Worm (Caenorhabditis elegans) whole organism, early embryonic: ENCODE measurements around the gene srh-142.

Source experiments
- B0310.2 ChIP-seq: sonication (generic microtip); optimal IDR thresholded peaks from 2 replicates; lab custom pipeline; 2016; ENCODE audit warnings: mild to moderate bottlenecking, missing genetic modification characterization, missing compliant biosample characterization
- F13C5.2 ChIP-seq: sonication (generic microtip); optimal IDR thresholded peaks from 2 replicates; lab custom pipeline; 2017; ENCODE audit warnings: mild to moderate bottlenecking, missing genetic modification characterization, inconsistent platforms, missing compliant biosample characterization
- aly-1 ChIP-seq: sonication (generic microtip); optimal IDR thresholded peaks from 2 replicates; lab custom pipeline; 2016; ENCODE audit warnings: missing genetic modification characterization, missing compliant biosample characterization
- ama-1 ChIP-seq: fragments of 150-350 bp; optimal IDR thresholded peaks from 2 replicates; lab custom pipeline; 2014
- ceh-13 ChIP-seq: fragments of 200-800 bp; sonication (Bioruptor generic); optimal IDR thresholded peaks from 2 replicates; lab custom pipeline; 2018; ENCODE audit warnings: mild to moderate bottlenecking, missing genetic modification characterization, missing compliant biosample characterization
- ceh-36 ChIP-seq: sonication (generic microtip); optimal IDR thresholded peaks from 2 replicates; lab custom pipeline; 2016; ENCODE audit warnings: missing genetic modification characterization, inconsistent platforms, missing compliant biosample characterization
- ets-7 ChIP-seq: sonication (generic microtip); optimal IDR thresholded peaks from 2 replicates; lab custom pipeline; 2016; ENCODE audit warnings: missing genotype, missing genetic modification characterization, missing compliant biosample characterization
- flt-1 ChIP-seq: fragments of 200-800 bp; sonication (Bioruptor generic); IDR thresholded peaks from 2 replicates; pipeline ENCODE4 v1.3.6; 2022; ENCODE audit warnings: missing genetic modification characterization, missing compliant biosample characterization
- hmbx-1 ChIP-seq: sonication (generic microtip); optimal IDR thresholded peaks from 2 replicates; lab custom pipeline; 2016; ENCODE audit warnings: mild to moderate bottlenecking, missing genetic modification characterization, missing compliant biosample characterization
- hmg-4 ChIP-seq: fragments of 200-800 bp; sonication (Bioruptor generic); optimal IDR thresholded peaks from 2 replicates; lab custom pipeline; 2018; ENCODE audit warnings: mild to moderate bottlenecking, missing genetic modification characterization, missing compliant biosample characterization
- hnd-1 ChIP-seq: sonication (generic microtip); optimal IDR thresholded peaks from 2 replicates; lab custom pipeline; 2016; ENCODE audit warnings: missing genetic modification characterization, missing compliant biosample characterization
- pes-1 ChIP-seq: fragments of 200-800 bp; sonication (Bioruptor generic); IDR thresholded peaks from 2 replicates; pipeline ENCODE4 v1.3.6; 2022; ENCODE audit warnings: missing genetic modification reagents, missing genetic modification characterization, missing compliant biosample characterization
- scrt-1 ChIP-seq: fragments of 200-800 bp; sonication (Bioruptor generic); IDR thresholded peaks from 2 replicates; pipeline ENCODE4 v1.3.6; 2022; ENCODE audit warnings: missing genetic modification characterization, missing compliant biosample characterization
- sea-1 ChIP-seq: fragments of 200-800 bp; sonication (Bioruptor generic); conservative IDR thresholded peaks from 2 replicates; pipeline ENCODE4 v1.3.6; 2022; ENCODE audit warnings: missing genetic modification characterization, missing compliant biosample characterization
- tbx-11 ChIP-seq: fragments of 200-800 bp; sonication (Bioruptor generic); IDR thresholded peaks from 2 replicates; pipeline ENCODE4 v1.3.6; 2022; ENCODE audit warnings: missing genetic modification characterization, missing compliant biosample characterization
- tbx-37 ChIP-seq: fragments of 200-800 bp; sonication (Bioruptor generic); conservative IDR thresholded peaks from 2 replicates; pipeline ENCODE4 v1.3.6; 2022; ENCODE audit warnings: missing genetic modification reagents, missing genetic modification characterization, missing compliant biosample characterization
- tra-4 ChIP-seq: sonication (generic microtip); optimal IDR thresholded peaks from 2 replicates; lab custom pipeline; 2017; ENCODE audit warnings: missing genetic modification characterization, missing compliant biosample characterization

The srh-142 gene

DNA sequence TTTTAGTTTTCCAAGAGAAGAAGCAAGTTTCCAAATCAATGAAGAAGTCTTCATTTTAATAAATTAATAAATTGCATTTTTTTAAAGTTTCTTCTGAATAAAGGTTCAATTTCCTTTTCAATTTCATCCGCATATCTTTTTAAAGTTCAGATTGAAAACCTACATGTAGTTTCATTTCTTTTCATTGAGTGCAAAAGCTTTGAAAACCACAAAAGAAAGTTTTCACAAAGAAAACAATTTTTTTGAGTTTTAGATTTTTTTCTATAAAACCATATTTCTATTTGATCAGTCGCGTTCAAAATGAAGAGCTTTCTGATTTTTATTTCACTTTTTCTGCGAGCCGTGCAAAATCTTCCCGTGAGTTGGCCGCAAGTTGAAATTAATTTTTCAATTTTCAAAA is 15.1 kb downstream of the srh-142 start, which contains the start of gene T08G3.6:
Gene T08G3.6 (plus strand): TSS at position 301 of the 400 bp plus-strand sequence.
- TF ChIP-seq sea-1 (GFP tag; lab: Robert Waterston, UW) (no peak), hmg-4 (GFP tag; lab: Kevin White, UChicago) (no peak), ama-1 (lab: Kevin White, UChicago) (no peak), ceh-13 (GFP tag; lab: Kevin White, UChicago) (no peak), tbx-11 (GFP tag; lab: Robert Waterston, UW) (no peak), hmbx-1 (tag; lab: Kevin White, UChicago) (no peak)

DNA sequence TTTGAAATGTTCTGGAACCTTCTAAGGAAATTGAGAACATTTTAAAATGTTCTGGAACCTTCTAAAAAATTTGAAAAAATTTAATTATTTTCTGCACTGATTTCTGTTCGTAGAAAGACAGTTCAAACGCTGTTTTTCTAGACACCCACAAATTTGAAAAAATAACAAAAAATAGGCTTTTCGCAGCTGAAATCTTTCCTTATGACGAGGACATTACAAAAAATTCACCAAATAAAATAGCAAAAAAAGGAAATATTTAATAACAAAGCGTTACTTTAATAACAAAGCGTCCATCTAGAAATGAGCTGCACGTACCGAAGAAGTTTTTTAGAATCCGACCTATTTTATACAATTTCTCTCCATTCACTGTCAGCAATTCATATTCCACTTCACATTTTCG is 17.1 kb downstream of the srh-142 start, which contains the start of gene srh-141:
Gene srh-141 (plus strand): TSS at position 301 of the 400 bp plus-strand sequence.
- TF ChIP-seq ceh-36 = no peak
- no peak for TF ChIP-seq F13C5.2 (tag; lab: Kevin White, UChicago)
- no peak for TF ChIP-seq pes-1 (GFP tag; lab: Robert Waterston, UW)
- TF ChIP-seq scrt-1 (GFP tag; lab: Robert Waterston, UW) = no peak
- no peak for TF ChIP-seq flt-1 (GFP tag; lab: Robert Waterston, UW)
- TF ChIP-seq sea-1 (GFP tag; lab: Robert Waterston, UW) = no peak
- TF ChIP-seq hnd-1 (tag; lab: Kevin White, UChicago) = no peak
- no peak for TF ChIP-seq tbx-11 (GFP tag; lab: Robert Waterston, UW)

DNA sequence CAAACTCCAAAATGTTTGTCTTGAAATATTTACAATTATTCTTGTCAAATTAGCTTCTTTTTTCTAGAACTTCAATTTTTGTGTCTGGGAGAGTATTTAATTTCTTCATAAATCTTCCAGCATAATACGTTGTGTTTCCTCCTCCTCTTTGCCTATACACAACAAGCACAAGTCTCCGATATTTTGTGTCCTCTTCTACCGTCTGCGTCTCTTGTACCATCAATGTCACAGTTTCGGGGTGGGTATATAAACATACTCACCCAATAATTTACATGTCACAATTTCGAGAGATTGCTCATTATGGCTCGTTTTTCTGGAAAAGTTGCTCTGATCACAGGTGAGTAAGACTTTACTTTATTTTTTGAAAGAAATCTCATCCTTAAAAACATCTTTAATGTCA is 23.2 kb downstream of the srh-142 start, which contains the start of gene F26D2.15:
Gene F26D2.15 (plus strand): TSS at position 301 of the 400 bp plus-strand sequence.
- TF ChIP-seq ama-1 (lab: Kevin White, UChicago) (no peak), F13C5.2 (tag; lab: Kevin White, UChicago) (no peak), flt-1 (GFP tag; lab: Robert Waterston, UW) (no peak)

DNA sequence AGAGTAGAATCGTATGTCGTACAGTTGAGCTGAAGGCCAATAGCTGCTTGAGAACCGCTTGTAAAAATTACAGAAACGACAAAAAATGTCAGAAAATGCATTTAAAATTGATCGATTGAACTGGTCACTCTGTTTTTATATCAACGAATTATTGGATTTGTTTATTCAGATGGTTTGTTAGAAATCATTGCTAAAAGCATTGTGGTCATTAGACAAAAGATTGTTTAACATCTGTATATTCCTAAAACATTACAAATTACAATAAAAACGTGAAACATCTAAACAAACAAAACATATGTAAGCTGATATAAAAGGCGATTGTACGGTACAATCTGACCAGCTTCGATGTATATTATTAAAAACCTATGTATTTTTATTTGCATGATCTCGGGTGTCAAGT is 25.3 kb downstream of the srh-142 start, which contains the start of the genes F26D2.13 and F26D2.14:
Gene F26D2.13 (minus strand): TSS at position 101 of the 400 bp plus-strand sequence.
Gene F26D2.14 (plus strand): TSS at position 346 of the 400 bp plus-strand sequence.
- no peak for TF ChIP-seq pes-1 (GFP tag; lab: Robert Waterston, UW)
- TF ChIP-seq hmbx-1 (tag; lab: Kevin White, UChicago) = no peak
- no peak for TF ChIP-seq F13C5.2 (tag; lab: Kevin White, UChicago)
- TF ChIP-seq tra-4 (tag; lab: Kevin White, UChicago) = no peak

DNA sequence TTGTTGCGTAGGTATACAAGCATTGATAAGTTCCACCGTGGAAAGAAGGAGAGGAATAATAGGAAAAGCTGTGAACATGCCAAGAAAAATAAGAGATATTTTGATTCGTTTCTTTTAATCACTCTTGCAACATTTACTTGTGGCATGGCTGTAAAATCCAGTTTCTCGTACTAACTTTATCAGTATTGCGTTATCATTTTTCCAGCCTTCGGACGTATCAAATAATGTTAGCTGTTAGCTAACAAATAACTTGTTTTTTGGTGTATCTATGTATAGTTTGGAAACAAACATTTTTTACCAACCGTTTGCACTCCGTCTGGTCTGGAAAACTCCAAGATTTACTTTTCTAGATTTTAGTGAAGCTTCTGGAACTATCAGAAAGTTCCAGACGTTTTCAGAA is 27.3 kb downstream of the srh-142 start, which contains the start of gene clec-234:
Gene clec-234 (minus strand): TSS at position 101 of the 400 bp plus-strand sequence.
- TF ChIP-seq flt-1 (GFP tag; lab: Robert Waterston, UW) = no peak
- no peak for TF ChIP-seq ceh-13 (GFP tag; lab: Kevin White, UChicago)
- TF ChIP-seq aly-1 (tag; lab: Kevin White, UChicago) = no peak
- no peak for TF ChIP-seq pes-1 (GFP tag; lab: Robert Waterston, UW)
- no peak for TF ChIP-seq tbx-11 (GFP tag; lab: Robert Waterston, UW)
- TF ChIP-seq hmbx-1 (tag; lab: Kevin White, UChicago) = no peak
- no peak for TF ChIP-seq scrt-1 (GFP tag; lab: Robert Waterston, UW)
- TF ChIP-seq tra-4 (tag; lab: Kevin White, UChicago) = no peak
- no peak for TF ChIP-seq F13C5.2 (tag; lab: Kevin White, UChicago)
- TF ChIP-seq B0310.2 = no peak
- TF ChIP-seq ama-1 (lab: Kevin White, UChicago) = no peak
- TF ChIP-seq hmg-4 (GFP tag; lab: Kevin White, UChicago) = no peak
- TF ChIP-seq sea-1 (GFP tag; lab: Robert Waterston, UW) = no peak
- no peak for TF ChIP-seq tbx-37 (GFP tag; lab: Robert Waterston, UW)
- TF ChIP-seq ceh-36 = no peak
- TF ChIP-seq ets-7 (tag; lab: Kevin White, UChicago) = no peak
- no peak for TF ChIP-seq hnd-1 (tag; lab: Kevin White, UChicago)

DNA sequence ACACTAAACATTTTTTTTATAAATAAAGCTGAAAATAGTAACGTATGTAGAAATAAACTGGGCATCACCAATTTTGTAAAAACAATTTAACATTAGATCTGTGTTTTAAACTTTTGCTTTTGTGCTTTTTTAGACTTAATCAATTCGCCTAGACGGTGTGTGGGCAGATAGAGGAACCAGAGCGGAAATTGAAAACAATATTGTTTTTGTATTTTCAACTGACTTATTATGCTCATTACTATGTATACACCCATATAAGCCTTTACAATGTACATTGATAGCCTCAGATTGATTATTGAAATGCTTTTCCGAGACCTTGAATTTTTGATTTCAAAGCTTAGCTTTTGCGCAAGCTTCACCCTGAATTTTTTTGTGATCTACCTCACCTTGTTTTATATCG is 30.8 kb downstream of the srh-142 start, which contains the start of gene str-73:
Gene str-73 (plus strand): TSS at position 301 of the 400 bp plus-strand sequence.
- TF ChIP-seq F13C5.2 (tag; lab: Kevin White, UChicago) = no peak
- TF ChIP-seq ceh-13 (GFP tag; lab: Kevin White, UChicago) = no peak
- no peak for TF ChIP-seq ama-1 (lab: Kevin White, UChicago)
- TF ChIP-seq ceh-36 = no peak
- TF ChIP-seq hnd-1 (tag; lab: Kevin White, UChicago) = no peak
- TF ChIP-seq hmbx-1 (tag; lab: Kevin White, UChicago) = no peak
- no peak for TF ChIP-seq B0310.2
- TF ChIP-seq sea-1 (GFP tag; lab: Robert Waterston, UW) = no peak
- no peak for TF ChIP-seq tbx-11 (GFP tag; lab: Robert Waterston, UW)
- no peak for TF ChIP-seq scrt-1 (GFP tag; lab: Robert Waterston, UW)
- no peak for TF ChIP-seq pes-1 (GFP tag; lab: Robert Waterston, UW)
- no peak for TF ChIP-seq tra-4 (tag; lab: Kevin White, UChicago)
- no peak for TF ChIP-seq aly-1 (tag; lab: Kevin White, UChicago)
- TF ChIP-seq hmg-4 (GFP tag; lab: Kevin White, UChicago) = no peak
- TF ChIP-seq ets-7 (tag; lab: Kevin White, UChicago) = no peak
- TF ChIP-seq flt-1 (GFP tag; lab: Robert Waterston, UW) = no peak

DNA sequence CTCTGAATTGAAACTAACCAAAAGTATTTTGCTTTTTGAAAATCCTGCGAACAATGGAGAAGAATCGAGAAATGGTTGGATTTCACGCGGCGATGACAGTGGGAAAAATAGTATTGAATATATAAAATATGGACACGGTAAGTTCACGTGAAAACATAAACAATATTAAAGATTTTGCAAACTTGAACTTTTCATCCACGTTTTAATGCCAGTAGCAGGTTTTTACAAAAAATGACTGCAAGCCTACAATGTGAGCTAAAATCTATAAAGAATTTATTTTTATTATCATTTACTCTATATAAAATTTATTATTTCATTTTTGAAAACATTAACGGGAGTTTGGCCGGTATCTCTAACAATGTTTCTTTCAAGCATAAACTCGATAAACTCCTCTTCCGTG is 31.3 kb downstream of the srh-142 start, which contains the start of gene F26D2.10:
Gene F26D2.10 (minus strand): TSS at position 101 of the 400 bp plus-strand sequence.
- no peak for TF ChIP-seq tra-4 (tag; lab: Kevin White, UChicago)
- no peak for TF ChIP-seq aly-1 (tag; lab: Kevin White, UChicago)
- no peak for TF ChIP-seq hnd-1 (tag; lab: Kevin White, UChicago)
- no peak for TF ChIP-seq ceh-13 (GFP tag; lab: Kevin White, UChicago)
